Fruit fly (Drosophila melanogaster) whole organism, pupa: ENCODE data around the gene sol.

Experiments
- CG10348 ChIP-seq: fragments of 200-800 bp; sonication (Bioruptor generic); IDR thresholded peaks from 2 replicates; pipeline ENCODE4 v1.3.6; 2022; ENCODE audit warnings: missing biosample characterization, missing genetic modification characterization
- CG12605 ChIP-seq: fragments of 200-800 bp; sonication (Bioruptor generic); IDR thresholded peaks from 2 replicates; pipeline ENCODE4 v1.3.6; 2022; ENCODE audit warnings: missing biosample characterization, missing genetic modification characterization
- CG13204 ChIP-seq: fragments of 200-800 bp; sonication (Bioruptor generic); optimal IDR thresholded peaks from 2 replicates; lab custom pipeline; 2018; ENCODE audit warnings: missing biosample characterization, mild to moderate bottlenecking, missing genetic modification characterization, moderate library complexity
- CG14655 ChIP-seq: fragments of 200-800 bp; sonication (Bioruptor generic); optimal IDR thresholded peaks from 3 replicates; lab custom pipeline; 2017; ENCODE audit warnings: mild to moderate bottlenecking, missing biosample characterization, missing genetic modification reagents, missing genetic modification characterization
- CG15710 ChIP-seq: fragments of 200-800 bp; sonication (Bioruptor generic); optimal IDR thresholded peaks from 2 replicates; lab custom pipeline; 2018; ENCODE audit warnings: missing biosample characterization, mild to moderate bottlenecking, missing genetic modification characterization, moderate library complexity
- CG17806 ChIP-seq: fragments of 200-800 bp; sonication (Bioruptor generic); optimal IDR thresholded peaks from 2 replicates; lab custom pipeline; 2018; ENCODE audit warnings: missing biosample characterization, mild to moderate bottlenecking, missing genetic modification characterization, moderate library complexity
- CG32121 ChIP-seq: fragments of 200-800 bp; sonication (Bioruptor generic); IDR thresholded peaks from 2 replicates; pipeline ENCODE4 v1.3.6; 2022; ENCODE audit warnings: missing biosample characterization, missing genetic modification characterization
- CG34367 ChIP-seq: fragments of 200-800 bp; sonication (Bioruptor generic); optimal IDR thresholded peaks from 2 replicates; lab custom pipeline; 2018; ENCODE audit warnings: missing biosample characterization, mild to moderate bottlenecking, missing genetic modification characterization
- CG4496 ChIP-seq: fragments of 200-800 bp; sonication (Bioruptor generic); IDR thresholded peaks from 3 replicates; pipeline ENCODE4 v1.3.6; 2022; ENCODE audit warnings: missing biosample characterization, missing genetic modification characterization
- CG8159 ChIP-seq: fragments of 200-800 bp; sonication (Bioruptor generic); optimal IDR thresholded peaks from 3 replicates; lab custom pipeline; 2018; ENCODE audit warnings: missing biosample characterization, mild to moderate bottlenecking, missing genetic modification characterization, moderate library complexity
- CG8301 ChIP-seq: fragments of 200-800 bp; sonication (Bioruptor generic); optimal IDR thresholded peaks from 2 replicates; lab custom pipeline; 2018; ENCODE audit warnings: missing biosample characterization, mild to moderate bottlenecking, missing genetic modification characterization
- CG9948 ChIP-seq: fragments of 200-800 bp; sonication (Bioruptor generic); optimal IDR thresholded peaks from 2 replicates; lab custom pipeline; 2018; ENCODE audit warnings: missing biosample characterization, mild to moderate bottlenecking, missing genetic modification characterization, moderate library complexity
- D1 ChIP-seq: fragments of 200-800 bp; sonication (Bioruptor generic); optimal IDR thresholded peaks from 2 replicates; lab custom pipeline; 2018; ENCODE audit warnings: missing biosample characterization, mild to moderate bottlenecking, missing genetic modification characterization, moderate library complexity
- EcR ChIP-seq: fragments of 200-800 bp; sonication (Bioruptor generic); optimal IDR thresholded peaks from 3 replicates; lab custom pipeline; 2019; ENCODE audit warnings: missing biosample characterization, missing genetic modification characterization, mild to moderate bottlenecking, moderate library complexity, missing genetic modification reagents
- Ets98B ChIP-seq: fragments of 200-800 bp; sonication (Bioruptor generic); IDR thresholded peaks from 2 replicates; pipeline ENCODE4 v1.3.6; 2022; ENCODE audit warnings: missing biosample characterization, missing genetic modification characterization
- Pif1A ChIP-seq: fragments of 200-800 bp; sonication (Bioruptor generic); optimal IDR thresholded peaks from 3 replicates; lab custom pipeline; 2016; ENCODE audit warnings: missing biosample characterization, missing genetic modification characterization
- Pif1B ChIP-seq: fragments of 200-800 bp; sonication (Bioruptor generic); optimal IDR thresholded peaks from 3 replicates; lab custom pipeline; 2016; ENCODE audit warnings: missing biosample characterization, missing genetic modification characterization
- Snoo ChIP-seq: fragments of 200-800 bp; sonication (Bioruptor generic); optimal IDR thresholded peaks from 3 replicates; lab custom pipeline; 2017; ENCODE audit warnings: missing biosample characterization, mild to moderate bottlenecking, missing genetic modification characterization, inconsistent platforms
- fd96Ca ChIP-seq: fragments of 200-800 bp; sonication (Bioruptor generic); IDR thresholded peaks from 3 replicates; pipeline ENCODE4 v1.3.6; 2022; ENCODE audit warnings: missing biosample characterization, missing genetic modification characterization
- gl ChIP-seq: fragments of 200-800 bp; sonication (Bioruptor generic); optimal IDR thresholded peaks from 2 replicates; lab custom pipeline; 2018; ENCODE audit warnings: missing biosample characterization, mild to moderate bottlenecking, missing genetic modification characterization
- rn ChIP-seq: fragments of 200-800 bp; sonication (Bioruptor generic); IDR thresholded peaks from 2 replicates; pipeline ENCODE4 v1.3.6; 2022; ENCODE audit warnings: missing biosample characterization, missing genetic modification characterization

sol gene

DNA sequence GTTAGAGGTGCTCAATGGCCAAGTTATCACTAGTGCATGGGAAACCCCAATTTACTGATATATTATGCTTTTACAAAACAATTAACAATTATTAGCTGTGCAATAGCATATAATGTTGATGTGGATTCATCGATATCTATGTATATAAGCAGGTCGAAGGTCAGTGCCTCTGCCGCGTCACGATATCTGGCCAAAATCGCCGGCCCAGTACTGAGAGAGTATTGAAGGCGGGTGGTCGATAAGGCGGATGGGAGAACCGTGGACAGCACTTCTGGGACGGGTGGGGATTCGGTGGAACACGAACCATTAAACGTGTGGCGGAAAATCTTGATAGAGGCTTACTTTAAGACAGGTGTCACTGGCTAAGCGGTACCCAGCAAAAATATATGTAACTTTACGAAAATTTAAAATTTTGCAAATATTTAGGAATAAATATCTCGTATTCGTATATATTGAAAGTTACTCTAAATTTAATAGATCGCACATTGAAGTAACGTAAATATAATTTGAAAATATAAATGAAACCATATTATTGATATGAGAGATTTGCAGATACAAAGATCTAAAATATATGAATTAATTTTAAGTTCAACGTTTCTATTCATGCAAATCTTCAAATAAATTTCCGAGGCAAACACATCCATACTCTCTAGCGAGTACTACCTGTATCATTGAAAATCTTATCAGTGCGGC lies 27.6 kb upstream of the sol start:
- TF ChIP-seq CG8159 (tag; lab: Kevin White, UChicago) = peak; percentile 62
- TF ChIP-seq CG8301 (tag; lab: Kevin White, UChicago) = peak; percentile 29
- TF ChIP-seq gl (tag; lab: Kevin White, UChicago) = no peak
- peak; percentile 18 for TF ChIP-seq CG17806
- TF ChIP-seq CG9948 (tag; lab: Kevin White, UChicago) = no peak
- TF ChIP-seq D1 = no peak
- TF ChIP-seq rn (GFP tag; lab: Robert Waterston, UW) = no peak
- TF ChIP-seq CG32121 = no peak
- TF ChIP-seq Snoo (tag; lab: Kevin White, UChicago) = no peak
- TF ChIP-seq EcR = no peak
- TF ChIP-seq fd96Ca (GFP tag; lab: Robert Waterston, UW) = no peak
- TF ChIP-seq Pif1B (GFP tag; lab: Kevin White, UChicago) = no peak
- no peak for TF ChIP-seq Ets98B (GFP tag; lab: Robert Waterston, UW)
- peak; percentile 14 for TF ChIP-seq Pif1A
- no peak for TF ChIP-seq CG15710 (tag; lab: Kevin White, UChicago)
- TF ChIP-seq CG13204 (GFP tag; lab: Kevin White, UChicago) = no peak
- TF ChIP-seq CG10348 (GFP tag; lab: Robert Waterston, UW) = no peak
- no peak for TF ChIP-seq CG14655 (GFP tag; lab: Kevin White, UChicago)
- TF ChIP-seq CG4496 = no peak
- TF ChIP-seq CG34367 (tag; lab: Kevin White, UChicago) = no peak
- no peak for TF ChIP-seq CG12605 (GFP tag; lab: Robert Waterston, UW)
- TF ChIP-seq, all 21 proteins: peak for 4

DNA sequence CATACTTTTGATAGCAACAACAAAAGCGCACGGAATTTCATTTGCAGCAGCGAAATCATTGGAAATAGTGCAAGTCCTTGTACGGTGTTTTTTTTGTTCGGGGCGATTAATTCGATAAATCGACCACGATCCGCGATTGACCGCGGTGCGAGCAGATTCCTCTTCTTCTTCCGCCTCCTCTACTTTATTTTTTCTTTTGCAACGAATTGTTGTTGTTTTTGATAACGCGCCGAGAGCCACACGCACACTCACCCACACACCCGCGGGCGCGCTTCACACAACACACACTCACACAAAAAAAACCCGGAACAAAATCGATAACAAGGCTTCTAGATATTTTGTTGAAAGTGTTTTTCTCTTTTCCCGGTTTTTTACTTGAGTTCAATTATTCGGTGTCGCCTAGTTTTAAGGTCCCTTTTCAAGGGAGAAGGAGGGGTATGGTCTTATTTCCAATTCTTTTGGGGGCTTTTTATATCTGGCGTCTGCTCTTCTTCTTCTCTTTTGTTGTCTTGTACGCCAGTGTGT lies 26.8 kb upstream of the sol start:
- no peak for TF ChIP-seq EcR
- TF ChIP-seq CG8159 (tag; lab: Kevin White, UChicago) = no peak
- 0 out of 2 replicates have a peak, but pooled peaks have one; percentile 18 for TF ChIP-seq CG32121
- TF ChIP-seq CG13204 (GFP tag; lab: Kevin White, UChicago) = no peak
- no peak for TF ChIP-seq CG14655 (GFP tag; lab: Kevin White, UChicago)
- no peak for TF ChIP-seq Pif1B (GFP tag; lab: Kevin White, UChicago)
- TF ChIP-seq CG12605 (GFP tag; lab: Robert Waterston, UW) = no peak
- no peak for TF ChIP-seq CG8301 (tag; lab: Kevin White, UChicago)
- 0 out of 2 replicates have a peak, but pooled peaks have one; percentile 6 for TF ChIP-seq Ets98B (GFP tag; lab: Robert Waterston, UW)
- TF ChIP-seq D1 = no peak
- TF ChIP-seq rn (GFP tag; lab: Robert Waterston, UW) = no peak
- peak; percentile 61; the same call in 2 of the 3 replicates for TF ChIP-seq CG4496
- no peak for TF ChIP-seq Snoo (tag; lab: Kevin White, UChicago)
- TF ChIP-seq gl (tag; lab: Kevin White, UChicago) = peak; percentile 33
- no peak for TF ChIP-seq CG17806
- TF ChIP-seq Pif1A = no peak
- no peak for TF ChIP-seq CG9948 (tag; lab: Kevin White, UChicago)
- no peak for TF ChIP-seq fd96Ca (GFP tag; lab: Robert Waterston, UW)
- TF ChIP-seq CG34367 (tag; lab: Kevin White, UChicago) = no peak
- no peak for TF ChIP-seq CG15710 (tag; lab: Kevin White, UChicago)
- TF ChIP-seq CG10348 (GFP tag; lab: Robert Waterston, UW) = no peak

DNA sequence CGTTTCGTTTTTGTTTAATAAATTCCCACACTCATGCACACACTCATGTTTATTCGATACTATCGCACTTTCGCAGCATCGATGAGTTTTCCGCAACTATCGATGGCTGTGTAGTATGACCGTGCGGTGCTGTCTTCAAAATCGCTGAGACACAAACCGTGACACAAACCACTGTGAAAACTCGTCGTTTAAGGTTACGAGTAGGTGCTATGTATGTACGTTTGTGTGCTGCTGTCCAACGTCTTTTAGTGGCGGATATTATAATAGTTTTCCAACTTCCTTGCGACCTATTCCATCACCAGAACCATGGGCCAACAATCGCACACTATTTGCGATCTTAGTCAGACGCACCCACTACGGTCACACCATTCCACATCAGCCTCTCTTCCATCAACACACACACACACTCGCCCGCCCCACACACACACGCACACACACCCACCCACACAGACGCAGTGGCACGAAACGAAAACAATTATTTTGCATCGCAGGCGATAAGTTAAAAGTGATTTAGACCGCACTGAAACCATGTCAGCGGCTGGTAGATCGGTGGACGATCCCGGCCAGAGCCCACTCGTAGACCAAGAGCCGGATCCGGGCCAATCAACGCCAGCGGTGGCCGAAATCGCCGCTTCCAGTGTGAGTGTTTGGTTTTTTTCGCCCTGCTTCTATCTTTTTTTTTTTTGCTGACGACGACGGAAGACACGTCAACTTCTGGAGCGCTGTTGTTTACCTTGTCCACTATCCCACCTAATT lies 26.0 kb upstream of the sol start, which contains the start of the genes Dd and CG1486:
Dd (minus strand) TSS at position 77 of the 756 bp plus-strand sequence.
CG1486 (plus strand) TSS at position 114 of the 756 bp plus-strand sequence.
- peak; percentile 13 for TF ChIP-seq CG34367 (tag; lab: Kevin White, UChicago)
- no peak for TF ChIP-seq gl (tag; lab: Kevin White, UChicago)
- TF ChIP-seq Pif1A = no peak

DNA sequence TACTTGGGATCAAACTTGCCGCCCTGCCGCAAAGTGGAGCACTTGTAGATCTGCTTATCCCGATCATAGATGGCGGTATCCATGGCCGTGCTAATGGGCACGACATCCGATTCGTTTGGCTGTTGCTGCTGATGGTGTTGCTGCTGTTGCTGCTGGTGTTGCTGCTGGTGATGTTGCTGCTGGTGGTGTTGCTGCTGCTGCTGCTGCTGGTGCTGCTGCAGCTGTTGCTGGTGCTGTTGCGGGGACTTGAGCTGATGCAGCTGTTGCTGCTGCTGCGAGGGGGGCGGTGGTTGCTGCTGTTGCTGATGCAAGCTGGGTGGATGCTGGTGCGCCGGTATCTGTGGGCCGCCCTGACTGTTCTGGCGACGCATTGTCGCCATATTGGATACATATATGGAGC lies 16.9 kb upstream of the sol start:
- TF ChIP-seq Snoo (tag; lab: Kevin White, UChicago) (no peak), D1 (no peak), Pif1A (no peak), CG12605 (GFP tag; lab: Robert Waterston, UW) (no peak), Pif1B (GFP tag; lab: Kevin White, UChicago) (no peak), CG4496 (no peak), CG8159 (tag; lab: Kevin White, UChicago) (no peak), CG32121 (no peak), gl (tag; lab: Kevin White, UChicago) (no peak), EcR (no peak), CG8301 (tag; lab: Kevin White, UChicago) (no peak), CG15710 (tag; lab: Kevin White, UChicago) (no peak), fd96Ca (GFP tag; lab: Robert Waterston, UW) (no peak), CG13204 (GFP tag; lab: Kevin White, UChicago) (no peak), CG14655 (GFP tag; lab: Kevin White, UChicago) (no peak), CG9948 (tag; lab: Kevin White, UChicago) (no peak), CG17806 (no peak), Ets98B (GFP tag; lab: Robert Waterston, UW) (no peak)

DNA sequence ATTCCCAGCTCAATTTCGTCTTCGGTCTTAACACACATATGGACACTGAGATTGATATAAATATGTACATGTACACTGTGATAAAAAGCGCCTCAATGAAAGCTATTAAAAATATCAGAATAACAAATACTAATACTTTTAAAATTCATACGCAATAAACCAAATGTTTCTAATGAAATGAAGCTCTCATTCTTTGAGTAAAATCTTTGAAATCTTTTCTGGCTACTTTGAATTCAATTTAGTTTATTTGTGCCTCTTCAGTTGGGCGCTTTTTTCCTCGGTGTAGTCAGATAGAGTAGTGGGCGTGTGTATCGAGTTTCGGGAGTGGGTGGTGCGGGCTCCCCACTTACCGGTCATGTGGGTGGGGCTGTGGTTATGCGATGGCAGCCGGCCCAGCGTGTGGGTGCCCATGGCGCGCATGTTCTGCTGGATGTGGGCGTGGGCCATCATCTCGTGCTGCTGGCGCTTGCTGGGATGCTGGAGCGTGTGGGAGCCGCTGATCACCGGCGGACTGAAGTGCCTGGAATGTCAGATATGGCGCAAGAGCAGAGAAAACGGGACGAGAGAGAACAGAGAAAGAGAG lies 15.5 kb upstream of the sol start:
- TF ChIP-seq CG9948 (tag; lab: Kevin White, UChicago) = no peak
- TF ChIP-seq EcR = no peak
- TF ChIP-seq Ets98B (GFP tag; lab: Robert Waterston, UW) = no peak
